Fruit fly (Drosophila melanogaster) whole organism, embryonic: ENCODE measurements around the gene Rnb.

Experiments
- Aef1 ChIP-seq: fragments of 200-800 bp; sonication (Bioruptor generic); IDR thresholded peaks from 3 replicates; pipeline ENCODE4 v1.3.6; 2022; ENCODE audit warnings: missing biosample characterization, missing genetic modification characterization
- B-H1 ChIP-seq: fragments of 200-800 bp; sonication (Bioruptor generic); IDR thresholded peaks from 3 replicates; pipeline ENCODE4 v1.3.6; 2022; ENCODE audit warnings: missing biosample characterization, missing genetic modification characterization
- BEAF-32 ChIP-seq: fragments of 200-800 bp; sonication (Bioruptor generic); optimal IDR thresholded peaks from 3 replicates; lab custom pipeline; 2017; ENCODE audit warnings: missing biosample characterization, missing genetic modification characterization, mild to moderate bottlenecking, moderate library complexity, missing genetic modification reagents
- CG10209 ChIP-seq: fragments of 200-800 bp; sonication (Bioruptor generic); optimal IDR thresholded peaks from 3 replicates; lab custom pipeline; 2017; ENCODE audit warnings: missing biosample characterization, mild to moderate bottlenecking, missing genetic modification characterization, missing genetic modification reagents
- CG10543 ChIP-seq: fragments of 200-800 bp; sonication (Bioruptor generic); optimal IDR thresholded peaks from 3 replicates; lab custom pipeline; 2017; ENCODE audit warnings: missing biosample characterization, mild to moderate bottlenecking, missing genetic modification characterization, moderate library complexity
- CG11695 ChIP-seq: fragments of 200-800 bp; sonication (Bioruptor generic); IDR thresholded peaks from 3 replicates; pipeline ENCODE4 v1.3.6; 2022; ENCODE audit warnings: missing biosample characterization, missing genetic modification characterization
- CG12744 ChIP-seq: fragments of 200-800 bp; sonication (Bioruptor generic); optimal IDR thresholded peaks from 2 replicates; lab custom pipeline; 2016; ENCODE audit warnings: missing biosample characterization, missing genetic modification characterization
- CG14965 ChIP-seq: fragments of 200-800 bp; sonication (Bioruptor generic); optimal IDR thresholded peaks from 2 replicates; lab custom pipeline; 2016; ENCODE audit warnings: missing biosample characterization, missing genetic modification characterization, borderline replicate concordance
- CG16813 ChIP-seq: fragments of 200-800 bp; sonication (Bioruptor generic); IDR thresholded peaks from 3 replicates; pipeline ENCODE4 v1.3.6; 2022; ENCODE audit warnings: missing biosample characterization, missing genetic modification characterization; ENCODE audit not compliant: partially characterized antibody
- CG17568 ChIP-seq: fragments of 200-800 bp; sonication (Bioruptor generic); optimal IDR thresholded peaks from 2 replicates; lab custom pipeline; 2018; ENCODE audit warnings: missing biosample characterization, mild to moderate bottlenecking, missing genetic modification characterization, moderate library complexity
- CG17802 ChIP-seq: fragments of 200-800 bp; sonication (Bioruptor generic); optimal IDR thresholded peaks from 2 replicates; lab custom pipeline; 2018; ENCODE audit warnings: missing biosample characterization, mild to moderate bottlenecking, missing genetic modification characterization, moderate library complexity
- CG18262 ChIP-seq: fragments of 200-800 bp; optimal IDR thresholded peaks from 3 replicates; lab custom pipeline; 2019; ENCODE audit warnings: missing biosample characterization, mild to moderate bottlenecking, missing genetic modification characterization, moderate library complexity
- CG18764 ChIP-seq: fragments of 200-800 bp; sonication (Bioruptor generic); optimal IDR thresholded peaks from 3 replicates; lab custom pipeline; 2016; ENCODE audit warnings: missing biosample characterization, missing genetic modification characterization
- CG2889 ChIP-seq: fragments of 200-800 bp; sonication (Bioruptor generic); IDR thresholded peaks from 3 replicates; pipeline ENCODE4 v1.3.6; 2022; ENCODE audit warnings: missing biosample characterization, missing genetic modification characterization
- CG30403 ChIP-seq: fragments of 200-800 bp; sonication (Bioruptor generic); optimal IDR thresholded peaks from 3 replicates; lab custom pipeline; 2016; ENCODE audit warnings: missing biosample characterization, missing genetic modification characterization
- CG43689 ChIP-seq: fragments of 200-800 bp; sonication (Bioruptor generic); IDR thresholded peaks from 2 replicates; pipeline ENCODE4 v1.3.6; 2022; ENCODE audit warnings: missing biosample characterization, missing genetic modification characterization
- CG4424 ChIP-seq: fragments of 200-800 bp; sonication (Bioruptor generic); optimal IDR thresholded peaks from 3 replicates; lab custom pipeline; 2016; ENCODE audit warnings: missing biosample characterization, missing genetic modification characterization
- CG6765 ChIP-seq: fragments of 200-800 bp; sonication (Bioruptor generic); optimal IDR thresholded peaks from 3 replicates; lab custom pipeline; 2017; ENCODE audit warnings: missing biosample characterization, mild to moderate bottlenecking, missing genetic modification characterization
- CG8089 ChIP-seq: fragments of 200-800 bp; sonication (Bioruptor generic); optimal IDR thresholded peaks from 3 replicates; lab custom pipeline; 2016; ENCODE audit warnings: missing biosample characterization, missing genetic modification characterization
- CTCF ChIP-seq: fragments of 200-800 bp; sonication (Bioruptor generic); optimal IDR thresholded peaks from 2 replicates; lab custom pipeline; 2017; ENCODE audit warnings: missing biosample characterization, mild to moderate bottlenecking, missing genetic modification characterization, moderate library complexity
- Dad ChIP-seq: fragments of 200-800 bp; sonication (Bioruptor generic); optimal IDR thresholded peaks from 3 replicates; lab custom pipeline; 2016; ENCODE audit warnings: missing biosample characterization, missing genetic modification characterization
- Dll ChIP-seq: fragments of 200-800 bp; sonication (Bioruptor generic); IDR thresholded peaks from 4 replicates; pipeline ENCODE4 v1.3.6; 2022; ENCODE audit warnings: missing biosample characterization, missing genetic modification characterization; ENCODE audit not compliant: partially characterized antibody
- Hey ChIP-seq: fragments of 200-800 bp; sonication (Bioruptor generic); optimal IDR thresholded peaks from 3 replicates; lab custom pipeline; 2018; ENCODE audit warnings: missing biosample characterization, mild to moderate bottlenecking, missing genetic modification characterization
- Hr51 ChIP-seq, 2 experiments: fragments of 200-800 bp; sonication (Bioruptor generic); optimal IDR thresholded peaks; 2 replicates in 1 of 2; 3 replicates in 1 of 2; lab custom pipeline; 2016 to 2018; ENCODE audit warnings: missing biosample characterization in 2 of 2, missing genetic modification characterization in 2 of 2, mild to moderate bottlenecking in 1 of 2, moderate library complexity in 1 of 2
- NC2α ChIP-seq: fragments of 200-800 bp; sonication (Bioruptor generic); optimal IDR thresholded peaks from 2 replicates; lab custom pipeline; 2016; ENCODE audit warnings: missing biosample characterization, missing genetic modification characterization
- Rfx ChIP-seq: fragments of 200-800 bp; sonication (Bioruptor generic); IDR thresholded peaks from 2 replicates; pipeline ENCODE4 v1.3.6; 2022; ENCODE audit warnings: missing biosample characterization, missing genetic modification characterization
- Sin3A ChIP-seq: fragments of >200 bp; optimal IDR thresholded peaks from 2 replicates; lab custom pipeline; 2018
- Xbp1 ChIP-seq: fragments of 200-800 bp; sonication (Bioruptor generic); optimal IDR thresholded peaks from 3 replicates; lab custom pipeline; 2016; ENCODE audit warnings: missing biosample characterization, mild to moderate bottlenecking, missing genetic modification characterization
- Xrp1 ChIP-seq: fragments of 200-800 bp; sonication (Bioruptor generic); IDR thresholded peaks from 2 replicates; pipeline ENCODE4 v1.3.6; 2022; ENCODE audit warnings: missing biosample characterization, missing genetic modification characterization
- cwo ChIP-seq: fragments of 200-800 bp; sonication (Bioruptor generic); optimal IDR thresholded peaks from 3 replicates; lab custom pipeline; 2017; ENCODE audit warnings: missing biosample characterization, missing genetic modification characterization, mild to moderate bottlenecking, moderate library complexity, missing genetic modification reagents
- esg ChIP-seq: fragments of 200-800 bp; sonication (Bioruptor generic); conservative IDR thresholded peaks from 2 replicates; pipeline ENCODE4 v1.3.6; 2022; ENCODE audit warnings: missing biosample characterization, missing genetic modification characterization
- gce ChIP-seq: fragments of 200-800 bp; sonication (Bioruptor generic); IDR thresholded peaks from 3 replicates; pipeline ENCODE4 v1.3.6; 2022; ENCODE audit warnings: missing biosample characterization, missing genetic modification characterization
- gfzf ChIP-seq: fragments of 200-800 bp; sonication (Bioruptor generic); optimal IDR thresholded peaks from 2 replicates; lab custom pipeline; 2016; ENCODE audit warnings: missing biosample characterization, mild to moderate bottlenecking, missing genetic modification characterization, moderate library complexity
- ind ChIP-seq: fragments of 200-800 bp; sonication (Bioruptor generic); optimal IDR thresholded peaks from 3 replicates; lab custom pipeline; 2016; ENCODE audit warnings: missing biosample characterization, missing genetic modification characterization
- jigr1 ChIP-seq: fragments of 200-800 bp; sonication (Bioruptor generic); IDR thresholded peaks from 3 replicates; pipeline ENCODE4 v1.3.6; 2022; ENCODE audit warnings: missing biosample characterization, missing genetic modification characterization
- lmd ChIP-seq: fragments of 200-800 bp; sonication (Bioruptor generic); IDR thresholded peaks from 2 replicates; pipeline ENCODE4 v1.3.6; 2022; ENCODE audit warnings: missing biosample characterization, missing genetic modification characterization
- lov ChIP-seq, 2 experiments: fragments of 200-800 bp in 1 of 2; fragments of >200 bp in 1 of 2; sonication (Bioruptor generic) in 1 of 2; IDR thresholded peaks in 1 of 2; optimal IDR thresholded peaks in 1 of 2; 2 replicates in 1 of 2; 3 replicates in 1 of 2; pipeline versions ENCODE4 v1.3.6 to Lab custom; 2017 to 2022; ENCODE audit warnings: missing biosample characterization in 1 of 2, missing genetic modification characterization in 1 of 2
- mirr ChIP-seq: fragments of 200-800 bp; sonication (Bioruptor generic); optimal IDR thresholded peaks from 3 replicates; lab custom pipeline; 2018; ENCODE audit warnings: missing biosample characterization, mild to moderate bottlenecking, missing genetic modification characterization
- nmo ChIP-seq: fragments of 200-800 bp; sonication (Bioruptor generic); optimal IDR thresholded peaks from 2 replicates; lab custom pipeline; 2018; ENCODE audit warnings: missing biosample characterization, mild to moderate bottlenecking, missing genetic modification characterization, moderate library complexity
- oc ChIP-seq: fragments of 200-800 bp; sonication (Bioruptor generic); optimal IDR thresholded peaks from 2 replicates; lab custom pipeline; 2018; ENCODE audit warnings: missing biosample characterization, mild to moderate bottlenecking, missing genetic modification characterization, moderate library complexity
- psq ChIP-seq: fragments of 200-800 bp; sonication (Bioruptor generic); optimal IDR thresholded peaks from 2 replicates; lab custom pipeline; 2017; ENCODE audit warnings: missing biosample characterization, missing genetic modification characterization
- ranshi ChIP-seq: fragments of 200-800 bp; sonication (Bioruptor generic); IDR thresholded peaks from 2 replicates; pipeline ENCODE4 v1.3.6; 2022; ENCODE audit warnings: missing biosample characterization, missing genetic modification characterization
- sens ChIP-seq: fragments of 200-800 bp; sonication (Bioruptor generic); peaks from one replicate; lab custom pipeline; 2016; ENCODE audit warnings: missing biosample characterization, missing genetic modification characterization
- sisA ChIP-seq: fragments of 200-800 bp; sonication (Bioruptor generic); IDR thresholded peaks from 2 replicates; pipeline ENCODE4 v1.3.6; 2022; ENCODE audit warnings: missing biosample characterization, missing genetic modification characterization
- tap ChIP-seq: fragments of 200-800 bp; optimal IDR thresholded peaks from 3 replicates; lab custom pipeline; 2019; ENCODE audit warnings: missing biosample characterization, mild to moderate bottlenecking, missing genetic modification characterization, moderate library complexity
- tgo ChIP-seq: fragments of 200-800 bp; sonication (Bioruptor generic); IDR thresholded peaks from 3 replicates; pipeline ENCODE4 v1.3.6; 2022; ENCODE audit warnings: missing biosample characterization, missing genetic modification characterization
- tll ChIP-seq, 2 experiments: fragments of 200-800 bp in 1 of 2; fragments of >200 bp in 1 of 2; sonication (Bioruptor generic) in 1 of 2; optimal IDR thresholded peaks; 2 replicates each; lab custom pipeline; 2017 to 2019; ENCODE audit warnings: missing biosample characterization in 2 of 2, missing genetic modification characterization in 2 of 2, mild to moderate bottlenecking in 1 of 2, moderate library complexity in 1 of 2
- ttk ChIP-seq: fragments of 200-800 bp; sonication (Bioruptor generic); IDR thresholded peaks from 2 replicates; pipeline ENCODE4 v2.1.2; 2022; ENCODE audit warnings: missing biosample characterization, missing genetic modification characterization
- tx ChIP-seq: fragments of 200-800 bp; sonication (Bioruptor generic); optimal IDR thresholded peaks from 2 replicates; lab custom pipeline; 2016; ENCODE audit warnings: missing biosample characterization, missing genetic modification characterization
- unc-4 ChIP-seq: fragments of 200-800 bp; sonication (Bioruptor generic); IDR thresholded peaks from 2 replicates; pipeline ENCODE4 v1.3.6; 2022; ENCODE audit warnings: missing biosample characterization, missing genetic modification characterization; ENCODE audit not compliant: partially characterized antibody
- unpg ChIP-seq: fragments of 200-800 bp; sonication (Bioruptor generic); optimal IDR thresholded peaks from 3 replicates; lab custom pipeline; 2018; ENCODE audit warnings: missing biosample characterization, mild to moderate bottlenecking, missing genetic modification characterization, moderate library complexity

Gene Rnb

DNA sequence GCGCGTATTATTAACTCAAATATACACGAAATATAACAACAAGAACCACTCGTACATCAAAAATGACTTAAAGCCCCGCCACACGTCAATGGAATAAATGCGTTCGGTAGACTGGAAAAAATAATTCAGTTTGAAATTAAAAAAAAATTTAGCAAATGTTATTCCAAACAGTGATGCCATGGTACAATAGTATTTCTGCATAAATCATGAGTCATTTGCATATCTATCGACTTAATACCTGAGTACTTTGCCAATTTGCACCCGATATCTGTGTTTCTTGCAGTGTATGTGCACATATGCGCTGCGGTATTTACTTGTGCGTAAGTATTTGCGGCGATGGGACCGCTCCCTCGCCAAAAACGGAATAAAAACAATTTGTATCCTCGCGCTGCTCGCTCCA is 36.0 kb downstream of the Rnb start (continued):
- TF ChIP-seq CG10543 (GFP tag; lab: Kevin White, UChicago) (no peak), CG4424 (GFP tag; lab: Kevin White, UChicago) (peak; percentile 52), Dll (GFP tag; lab: Robert Waterston, UW) (no peak), Aef1 (peak; percentile 25; the same call in 1 of the 3 replicates), nmo (GFP tag; lab: Kevin White, UChicago) (peak; percentile 13), psq (no peak), CG10209 (GFP tag; lab: Kevin White, UChicago) (peak; percentile 25), unc-4 (GFP tag; lab: Robert Waterston, UW) (no peak), CG18262 (peak; percentile 7), Sin3A (lab: Kevin White, UChicago) (no peak), CG16813 (GFP tag; lab: Robert Waterston, UW) (no peak), CG14965 (no peak), tx (GFP tag; lab: Kevin White, UChicago) (peak; percentile 5), gce (GFP tag; lab: Robert Waterston, UW) (no peak), Hey (tag; lab: Kevin White, UChicago) (no peak), CG17802 (tag; lab: Kevin White, UChicago) (no peak), gfzf (GFP tag; lab: Kevin White, UChicago) (no peak), CG8089 (GFP tag; lab: Kevin White, UChicago) (no peak), jigr1 (GFP tag; lab: Robert Waterston, UW) (no peak), CG12744 (GFP tag; lab: Kevin White, UChicago) (no peak), B-H1 (GFP tag; lab: Robert Waterston, UW) (no peak), ranshi (GFP tag; lab: Robert Waterston, UW) (peak; percentile 30; the same call in 1 of the 2 replicates), Dad (GFP tag; lab: Kevin White, UChicago) (no peak), CG2889 (GFP tag; lab: Robert Waterston, UW) (no peak), BEAF-32 (GFP tag; lab: Kevin White, UChicago) (no peak), CG11695 (GFP tag; lab: Robert Waterston, UW) (0 out of 3 replicates have a peak, but pooled peaks have one; percentile 37), CG6765 (GFP tag; lab: Kevin White, UChicago) (no peak), Rfx (peak; percentile 32; the same call in 1 of the 2 replicates), CG30403 (GFP tag; lab: Kevin White, UChicago) (peak; percentile 31), cwo (no peak), unpg (GFP tag; lab: Kevin White, UChicago) (peak; percentile 44), Xrp1 (GFP tag; lab: Robert Waterston, UW) (peak; percentile 60; the same call in 1 of the 2 replicates), tll (GFP tag; optimal IDR thresholded peaks at IDR 0.05; lab: Kevin White, UChicago) (no peak), tap (tag; lab: Kevin White, UChicago) (no peak), ind (GFP tag; lab: Kevin White, UChicago) (peak; percentile 51), CG18764 (GFP tag; lab: Kevin White, UChicago) (no peak), Xbp1 (peak; percentile 57), CG43689 (0 out of 2 replicates have a peak, but pooled peaks have one; percentile 18), mirr (GFP tag; lab: Kevin White, UChicago) (no peak), sisA (GFP tag; lab: Robert Waterston, UW) (peak; percentile 31; the same call in 1 of the 2 replicates), lov (optimal IDR thresholded peaks at IDR 0.05; lab: Kevin White, UChicago) (no peak), lov (GFP tag; IDR thresholded peaks at IDR 0.05; lab: Robert Waterston, UW) (no peak), CTCF (GFP tag; lab: Kevin White, UChicago) (no peak), ttk (no peak), CG17568 (GFP tag; lab: Kevin White, UChicago) (no peak), lmd (GFP tag; lab: Robert Waterston, UW) (0 out of 2 replicates have a peak, but pooled peaks have one; percentile 27), NC2α (GFP tag; lab: Kevin White, UChicago) (no peak), esg (GFP tag; lab: Robert Waterston, UW) (peak; percentile 45), tgo (peak; percentile 37; the same call in 1 of the 3 replicates), Hr51 (GFP tag; optimal IDR thresholded peaks at IDR 0.05; lab: Kevin White, UChicago) (peak in 1 of 2 experiments; percentile 28), sens (peak; percentile 88), oc (tag; lab: Kevin White, UChicago) (no peak)
